Worm (Caenorhabditis elegans): Measurements from ENCODE around the gene nspb-7.

Gene nspb-7

DNA sequence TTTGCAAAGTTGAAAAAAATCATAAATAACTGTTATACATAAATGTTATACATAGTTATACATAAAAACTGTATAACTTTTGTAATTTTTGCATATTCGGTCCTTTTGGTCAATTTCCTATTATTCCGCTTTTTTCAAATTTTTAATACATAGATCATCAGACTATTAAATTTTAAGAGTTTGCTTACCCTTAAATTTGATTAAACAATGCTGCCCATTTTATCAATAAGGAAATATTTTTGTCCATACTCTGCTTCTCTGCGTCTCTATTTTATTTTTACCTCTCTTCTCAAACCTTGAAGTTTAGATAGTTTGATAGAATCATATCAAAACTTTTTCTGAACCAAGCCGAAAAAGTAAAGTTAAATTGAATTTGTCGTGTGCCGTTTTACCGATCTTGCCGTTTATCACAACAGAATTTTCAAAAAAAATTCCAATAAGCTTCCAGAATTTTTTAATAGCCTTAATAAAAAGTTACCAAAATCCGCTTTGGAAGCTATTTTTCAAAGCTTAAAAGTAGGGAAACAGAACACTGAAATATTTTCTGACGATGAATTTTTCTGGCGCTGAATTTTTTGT is 21.3 kb downstream of the nspb-7 start:
- TF ChIP-seq hmg-4 (GFP tag; optimal IDR thresholded peaks at IDR 0.05) (no peak), tbx-37 (GFP tag; conservative IDR thresholded peaks at IDR 0.05) (no peak), tbx-11 (GFP tag; IDR thresholded peaks at IDR 0.05) (no peak), hnd-1 (tag; optimal IDR thresholded peaks at IDR 0.05) (no peak), flt-1 (GFP tag; IDR thresholded peaks at IDR 0.05) (no peak), pes-1 (GFP tag; IDR thresholded peaks at IDR 0.05) (no peak), tra-4 (tag; optimal IDR thresholded peaks at IDR 0.05) (no peak), ama-1 (optimal IDR thresholded peaks at IDR 0.05) (no peak), ceh-36 (tag; optimal IDR thresholded peaks at IDR 0.05) (no peak)

DNA sequence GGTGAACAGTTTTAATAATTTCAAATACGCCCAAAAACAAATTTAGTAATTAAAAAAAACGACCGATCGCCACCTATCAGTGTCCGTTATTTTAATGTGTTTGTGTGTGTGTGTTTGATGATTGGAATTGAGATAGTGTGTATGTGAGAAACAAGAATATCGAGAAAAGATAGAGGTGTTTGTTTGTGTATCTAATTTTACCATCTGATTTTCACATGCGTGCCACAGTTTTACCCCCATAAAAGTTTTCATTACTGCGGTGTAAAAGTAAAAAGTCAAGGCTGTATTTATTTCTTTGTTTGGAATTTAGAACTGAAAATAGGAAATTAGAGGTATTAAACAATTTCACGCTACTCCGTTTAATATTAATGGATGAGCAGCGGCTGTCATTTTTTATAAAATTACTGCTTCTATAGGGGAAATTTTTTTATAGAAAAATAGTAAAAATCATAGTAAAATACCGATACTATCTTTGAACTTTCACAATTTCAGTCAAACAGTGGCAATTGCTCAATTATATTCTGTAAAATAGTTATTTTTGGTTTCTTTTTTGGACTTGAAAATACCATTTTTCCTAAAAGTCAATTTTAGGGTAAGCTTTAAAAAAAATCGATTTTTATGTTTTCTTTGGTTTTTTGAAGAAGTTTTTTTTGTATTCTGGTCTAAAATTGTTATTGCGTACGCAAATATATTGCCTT is 22.0 kb downstream of the nspb-7 start:
- TF ChIP-seq F13C5.2 (tag; optimal IDR thresholded peaks at IDR 0.05) = no peak
- TF ChIP-seq B0310.2 (tag; optimal IDR thresholded peaks at IDR 0.05) = no peak
- TF ChIP-seq hmbx-1 (tag; optimal IDR thresholded peaks at IDR 0.05) = no peak
- no peak for TF ChIP-seq flt-1 (GFP tag; IDR thresholded peaks at IDR 0.05)
- TF ChIP-seq hmg-4 (GFP tag; optimal IDR thresholded peaks at IDR 0.05) = no peak
- TF ChIP-seq ceh-36 (tag; optimal IDR thresholded peaks at IDR 0.05) = no peak
- no peak for TF ChIP-seq ets-7 (tag; optimal IDR thresholded peaks at IDR 0.05)
- no peak for TF ChIP-seq ceh-13 (GFP tag; optimal IDR thresholded peaks at IDR 0.05)
- TF ChIP-seq tbx-11 (GFP tag; IDR thresholded peaks at IDR 0.05) = no peak
- TF ChIP-seq hnd-1 (tag; optimal IDR thresholded peaks at IDR 0.05) = no peak

DNA sequence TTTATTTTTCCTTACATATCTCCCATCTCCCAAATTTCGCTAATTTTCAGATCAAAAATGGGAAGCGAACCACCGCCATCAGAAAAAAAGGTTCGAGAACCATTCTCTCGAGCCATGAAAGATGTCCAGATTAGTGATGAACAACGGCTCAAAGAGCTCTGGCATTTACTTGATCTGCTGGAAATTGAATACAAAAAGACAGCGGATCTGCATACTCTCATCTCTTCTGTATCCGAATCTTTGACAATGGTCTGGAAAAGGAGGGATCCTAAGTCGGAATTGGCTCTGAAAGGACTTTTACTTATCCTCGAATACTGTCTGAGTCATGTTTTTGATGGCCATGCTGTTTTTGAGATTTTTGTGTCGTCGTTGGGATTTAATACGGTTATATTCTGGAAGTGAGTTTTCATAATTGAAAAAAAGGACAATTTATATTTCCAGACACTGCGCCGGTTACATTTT is 22.8 kb downstream of the nspb-7 start, which contains the start of gene tps-2:
Gene tps-2, plus strand, starts transcription at position 51 of the 462 bp plus-strand sequence.
- no peak for TF ChIP-seq scrt-1 (GFP tag; IDR thresholded peaks at IDR 0.05)
- no peak for TF ChIP-seq hnd-1 (tag; optimal IDR thresholded peaks at IDR 0.05)
- no peak for TF ChIP-seq aly-1 (tag; optimal IDR thresholded peaks at IDR 0.05)
- TF ChIP-seq F13C5.2 (tag; optimal IDR thresholded peaks at IDR 0.05) = no peak
- no peak for TF ChIP-seq tbx-11 (GFP tag; IDR thresholded peaks at IDR 0.05)
- TF ChIP-seq tra-4 (tag; optimal IDR thresholded peaks at IDR 0.05) = no peak
- no peak for TF ChIP-seq hmbx-1 (tag; optimal IDR thresholded peaks at IDR 0.05)

DNA sequence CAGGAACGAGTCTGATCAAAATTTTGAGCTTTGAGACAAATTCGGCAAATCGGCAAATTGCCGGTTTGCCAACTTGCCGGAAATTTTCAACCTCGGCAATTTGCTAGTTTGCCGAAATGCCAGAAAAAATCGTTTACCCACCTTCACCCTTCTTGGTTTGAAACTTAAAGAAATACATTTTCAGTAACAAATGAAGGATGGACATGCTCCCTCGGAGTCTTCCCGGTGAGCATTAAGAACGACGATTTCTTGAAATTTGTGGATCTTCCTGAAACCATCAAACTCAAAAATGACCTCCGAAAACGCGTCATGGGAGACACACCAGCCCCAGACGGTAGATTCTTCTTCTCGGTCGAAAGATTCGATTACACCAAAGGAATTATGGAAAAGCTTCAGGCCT is 24.6 kb downstream of the nspb-7 start:
- TF ChIP-seq tra-4 (tag; optimal IDR thresholded peaks at IDR 0.05) = no peak

DNA sequence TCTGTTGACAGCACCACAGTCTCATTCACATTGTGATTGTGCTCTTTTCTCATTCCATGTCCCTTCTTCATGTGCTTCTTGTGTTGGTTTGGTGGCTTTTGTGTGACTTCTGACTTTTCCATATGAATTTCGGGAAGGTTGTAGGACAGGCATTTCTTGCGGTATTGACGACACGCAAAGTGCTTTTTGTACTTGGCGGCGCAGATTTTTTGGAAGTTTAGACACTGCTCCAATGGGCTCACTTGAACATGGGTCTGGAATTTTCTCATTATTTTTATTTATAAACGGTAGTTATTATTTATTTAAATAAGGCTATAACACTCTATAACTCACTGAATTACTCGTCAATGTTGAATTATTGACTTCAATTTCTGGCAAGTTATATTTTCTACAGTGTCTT is 26.1 kb downstream of the nspb-7 start:
- TF ChIP-seq sea-1 (GFP tag; conservative IDR thresholded peaks at IDR 0.05) (no peak), tbx-37 (GFP tag; conservative IDR thresholded peaks at IDR 0.05) (no peak), flt-1 (GFP tag; IDR thresholded peaks at IDR 0.05) (no peak), ceh-36 (tag; optimal IDR thresholded peaks at IDR 0.05) (no peak), aly-1 (tag; optimal IDR thresholded peaks at IDR 0.05) (no peak), hnd-1 (tag; optimal IDR thresholded peaks at IDR 0.05) (no peak), ets-7 (tag; optimal IDR thresholded peaks at IDR 0.05) (no peak), hmbx-1 (tag; optimal IDR thresholded peaks at IDR 0.05) (no peak), B0310.2 (tag; optimal IDR thresholded peaks at IDR 0.05) (no peak), scrt-1 (GFP tag; IDR thresholded peaks at IDR 0.05) (no peak), pes-1 (GFP tag; IDR thresholded peaks at IDR 0.05) (no peak), tbx-11 (GFP tag; IDR thresholded peaks at IDR 0.05) (no peak)

DNA sequence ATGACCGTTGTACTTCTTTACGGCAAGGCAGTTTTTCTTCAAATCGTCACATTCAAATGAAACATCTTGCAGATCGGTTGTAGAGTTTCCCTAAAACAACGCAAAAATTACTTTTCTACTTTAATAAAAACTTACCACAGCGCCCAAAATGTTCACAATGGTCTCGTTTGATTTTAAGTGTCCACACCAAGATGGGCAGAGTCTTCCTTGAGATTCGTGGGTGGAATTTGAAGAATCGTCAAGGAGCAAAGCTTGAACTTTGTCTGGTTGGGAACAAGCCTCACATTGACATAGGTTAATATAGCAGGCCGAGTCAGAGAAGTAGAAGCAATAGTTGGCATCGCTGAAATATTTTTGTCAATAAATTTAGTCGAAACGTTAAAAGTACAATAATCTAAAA is 26.9 kb downstream of the nspb-7 start:
- TF ChIP-seq F13C5.2 (tag; optimal IDR thresholded peaks at IDR 0.05) = no peak
- TF ChIP-seq B0310.2 (tag; optimal IDR thresholded peaks at IDR 0.05) = no peak
- no peak for TF ChIP-seq pes-1 (GFP tag; IDR thresholded peaks at IDR 0.05)
- no peak for TF ChIP-seq ets-7 (tag; optimal IDR thresholded peaks at IDR 0.05)
- TF ChIP-seq scrt-1 (GFP tag; IDR thresholded peaks at IDR 0.05) = no peak
- no peak for TF ChIP-seq hmbx-1 (tag; optimal IDR thresholded peaks at IDR 0.05)
- no peak for TF ChIP-seq ama-1 (optimal IDR thresholded peaks at IDR 0.05)
- TF ChIP-seq flt-1 (GFP tag; IDR thresholded peaks at IDR 0.05) = no peak
- no peak for TF ChIP-seq tbx-11 (GFP tag; IDR thresholded peaks at IDR 0.05)
- no peak for TF ChIP-seq hnd-1 (tag; optimal IDR thresholded peaks at IDR 0.05)
- no peak for TF ChIP-seq ceh-13 (GFP tag; optimal IDR thresholded peaks at IDR 0.05)
- TF ChIP-seq tbx-37 (GFP tag; conservative IDR thresholded peaks at IDR 0.05) = no peak
- TF ChIP-seq sea-1 (GFP tag; conservative IDR thresholded peaks at IDR 0.05) = no peak
- TF ChIP-seq tra-4 (tag; optimal IDR thresholded peaks at IDR 0.05) = no peak
- no peak for TF ChIP-seq hmg-4 (GFP tag; optimal IDR thresholded peaks at IDR 0.05)
- no peak for TF ChIP-seq aly-1 (tag; optimal IDR thresholded peaks at IDR 0.05)

DNA sequence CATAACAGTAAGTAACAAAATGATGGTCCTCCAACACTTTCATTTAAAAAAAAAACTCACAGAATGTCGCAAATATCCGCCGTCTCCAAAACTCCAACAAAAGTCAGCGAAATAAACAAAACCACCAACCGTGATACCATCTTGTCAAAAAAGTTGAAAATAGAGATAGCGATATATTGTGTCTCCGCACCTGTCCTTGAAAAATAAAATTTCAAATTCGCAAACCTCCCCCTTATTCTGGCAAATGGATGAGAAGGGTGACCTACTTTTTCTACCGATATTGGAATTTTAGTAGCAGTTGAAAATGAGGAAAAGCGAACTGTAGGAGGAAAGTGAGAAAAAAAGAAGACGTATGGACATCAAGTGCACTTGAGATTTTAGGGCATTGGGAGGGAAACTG is 27.4 kb downstream of the nspb-7 start, which contains the start of gene F19H8.2:
Gene F19H8.2, minus strand, starts transcription at position 391 of the 400 bp plus-strand sequence.
- TF ChIP-seq B0310.2 (tag; optimal IDR thresholded peaks at IDR 0.05) (no peak), F13C5.2 (tag; optimal IDR thresholded peaks at IDR 0.05) (no peak), aly-1 (tag; optimal IDR thresholded peaks at IDR 0.05) (no peak), hmg-4 (GFP tag; optimal IDR thresholded peaks at IDR 0.05) (no peak), tra-4 (tag; optimal IDR thresholded peaks at IDR 0.05) (no peak), ets-7 (tag; optimal IDR thresholded peaks at IDR 0.05) (no peak), sea-1 (GFP tag; conservative IDR thresholded peaks at IDR 0.05) (no peak), ceh-13 (GFP tag; optimal IDR thresholded peaks at IDR 0.05) (no peak)

DNA sequence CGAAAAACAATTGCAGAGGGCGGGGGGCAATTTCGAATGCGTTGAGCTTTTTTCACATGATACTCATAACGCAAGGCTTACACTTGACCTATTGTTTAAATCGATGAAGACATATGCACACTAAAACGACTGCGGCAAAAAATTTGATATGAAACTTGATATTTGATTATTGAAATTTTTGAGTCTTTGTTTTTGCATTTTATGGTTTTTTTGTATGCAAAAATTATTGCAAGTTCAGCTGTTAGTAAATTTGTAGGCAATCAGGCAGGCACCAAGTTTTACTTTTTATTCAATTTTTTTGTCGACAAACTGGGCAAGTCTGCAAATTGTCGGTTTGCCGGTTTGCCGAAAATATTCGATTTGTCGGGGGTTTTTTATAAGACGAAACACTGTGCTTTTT is 28.1 kb downstream of the nspb-7 start, which contains the start of gene arl-3:
Gene arl-3, plus strand, starts transcription at position 301 of the 400 bp plus-strand sequence.
- no peak for TF ChIP-seq ama-1 (optimal IDR thresholded peaks at IDR 0.05)
- no peak for TF ChIP-seq tra-4 (tag; optimal IDR thresholded peaks at IDR 0.05)
- no peak for TF ChIP-seq sea-1 (GFP tag; conservative IDR thresholded peaks at IDR 0.05)
- no peak for TF ChIP-seq hnd-1 (tag; optimal IDR thresholded peaks at IDR 0.05)
- no peak for TF ChIP-seq tbx-11 (GFP tag; IDR thresholded peaks at IDR 0.05)
- no peak for TF ChIP-seq scrt-1 (GFP tag; IDR thresholded peaks at IDR 0.05)
- TF ChIP-seq ets-7 (tag; optimal IDR thresholded peaks at IDR 0.05) = no peak
- TF ChIP-seq B0310.2 (tag; optimal IDR thresholded peaks at IDR 0.05) = no peak
- no peak for TF ChIP-seq ceh-36 (tag; optimal IDR thresholded peaks at IDR 0.05)
- no peak for TF ChIP-seq hmg-4 (GFP tag; optimal IDR thresholded peaks at IDR 0.05)
- TF ChIP-seq F13C5.2 (tag; optimal IDR thresholded peaks at IDR 0.05) = no peak
- no peak for TF ChIP-seq ceh-13 (GFP tag; optimal IDR thresholded peaks at IDR 0.05)
- no peak for TF ChIP-seq aly-1 (tag; optimal IDR thresholded peaks at IDR 0.05)
- TF ChIP-seq hmbx-1 (tag; optimal IDR thresholded peaks at IDR 0.05) = no peak
- no peak for TF ChIP-seq pes-1 (GFP tag; IDR thresholded peaks at IDR 0.05)
- no peak for TF ChIP-seq tbx-37 (GFP tag; conservative IDR thresholded peaks at IDR 0.05)
- TF ChIP-seq flt-1 (GFP tag; IDR thresholded peaks at IDR 0.05) = no peak
